Fruit fly (Drosophila melanogaster) whole organism, embryonic: ENCODE data around the gene nonC.

ENCODE experiments used
- CG10209 ChIP-seq: fragments of 200-800 bp; sonication (Bioruptor generic); optimal IDR thresholded peaks from 3 replicates; lab custom pipeline; 2017; ENCODE audit warnings: missing biosample characterization, mild to moderate bottlenecking, missing genetic modification characterization, missing genetic modification reagents
- CG10267 ChIP-seq: fragments of 200-800 bp; sonication (Bioruptor generic); optimal IDR thresholded peaks from 2 replicates; lab custom pipeline; 2018; ENCODE audit warnings: missing biosample characterization, mild to moderate bottlenecking, missing genetic modification characterization, moderate library complexity
- CG12071 ChIP-seq: fragments of 200-800 bp; sonication (Bioruptor generic); optimal IDR thresholded peaks from 3 replicates; lab custom pipeline; 2018; ENCODE audit warnings: missing biosample characterization, mild to moderate bottlenecking, missing genetic modification characterization
- CG12219 ChIP-seq: fragments of 200-800 bp; sonication (Bioruptor generic); optimal IDR thresholded peaks from 3 replicates; lab custom pipeline; 2018; ENCODE audit warnings: missing biosample characterization, mild to moderate bottlenecking, missing genetic modification characterization
- CG13123 ChIP-seq: fragments of 200-800 bp; sonication (Bioruptor generic); optimal IDR thresholded peaks from 2 replicates; lab custom pipeline; 2016; ENCODE audit warnings: missing biosample characterization, missing genetic modification characterization
- CG13287 ChIP-seq: fragments of 200-800 bp; sonication (Bioruptor generic); IDR thresholded peaks from 2 replicates; pipeline ENCODE4 v1.3.6; 2022; ENCODE audit warnings: missing biosample characterization, missing genetic modification characterization; ENCODE audit not compliant: partially characterized antibody
- CG13894 ChIP-seq: fragments of 200-800 bp; sonication (Bioruptor generic); optimal IDR thresholded peaks from 3 replicates; lab custom pipeline; 2018; ENCODE audit warnings: missing biosample characterization, mild to moderate bottlenecking, missing genetic modification characterization, moderate library complexity
- CG14710 ChIP-seq: fragments of 200-800 bp; sonication (Bioruptor generic); optimal IDR thresholded peaks from 3 replicates; lab custom pipeline; 2019; ENCODE audit warnings: missing biosample characterization, mild to moderate bottlenecking, missing genetic modification characterization, moderate library complexity
- CG17328 ChIP-seq: fragments of 200-800 bp; sonication (Bioruptor generic); IDR thresholded peaks from 2 replicates; pipeline ENCODE4 v1.3.6; 2022; ENCODE audit warnings: missing biosample characterization, missing genetic modification characterization
- CG1792 ChIP-seq: fragments of 200-800 bp; sonication (Bioruptor generic); optimal IDR thresholded peaks from 2 replicates; lab custom pipeline; 2016; ENCODE audit warnings: missing biosample characterization, missing genetic modification characterization
- CG2199 ChIP-seq: fragments of 200-800 bp; sonication (Bioruptor generic); IDR thresholded peaks from 3 replicates; pipeline ENCODE4 v1.3.6; 2022; ENCODE audit warnings: missing biosample characterization, missing genetic modification characterization
- CG3847 ChIP-seq: fragments of 200-800 bp; sonication (Bioruptor generic); IDR thresholded peaks from 2 replicates; pipeline ENCODE4 v1.3.6; 2022; ENCODE audit warnings: missing biosample characterization, missing genetic modification characterization
- CG6791 ChIP-seq: fragments of 200-800 bp; sonication (Bioruptor generic); IDR thresholded peaks from 3 replicates; pipeline ENCODE4 v1.3.6; 2022; ENCODE audit warnings: missing biosample characterization, missing genetic modification characterization; ENCODE audit not compliant: partially characterized antibody
- CG7745 ChIP-seq: fragments of 200-800 bp; sonication (Bioruptor generic); optimal IDR thresholded peaks from 2 replicates; lab custom pipeline; 2018; ENCODE audit warnings: missing biosample characterization, mild to moderate bottlenecking, missing genetic modification characterization, moderate library complexity
- CG7963 ChIP-seq: fragments of 200-800 bp; sonication (Bioruptor generic); IDR thresholded peaks from 3 replicates; pipeline ENCODE4 v1.3.6; 2022; ENCODE audit warnings: missing biosample characterization, missing genetic modification characterization; ENCODE audit not compliant: partially characterized antibody
- CG9609 ChIP-seq: fragments of 200-800 bp; sonication (Bioruptor generic); optimal IDR thresholded peaks from 3 replicates; lab custom pipeline; 2016; ENCODE audit warnings: missing biosample characterization, missing genetic modification characterization
- D19B ChIP-seq: fragments of 200-800 bp; sonication (Bioruptor generic); optimal IDR thresholded peaks from 2 replicates; lab custom pipeline; 2017; ENCODE audit warnings: missing biosample characterization, mild to moderate bottlenecking, missing genetic modification characterization
- Dip2 ChIP-seq: fragments of 200-800 bp; sonication (Bioruptor generic); IDR thresholded peaks from 2 replicates; pipeline ENCODE4 v1.3.6; 2022; ENCODE audit warnings: missing biosample characterization, missing genetic modification characterization
- Drgx ChIP-seq: fragments of 200-800 bp; sonication (Bioruptor generic); IDR thresholded peaks from 2 replicates; pipeline ENCODE4 v1.3.6; 2022; ENCODE audit warnings: missing biosample characterization, missing genetic modification characterization
- HLH3B ChIP-seq: fragments of 200-800 bp; sonication (Bioruptor generic); IDR thresholded peaks from 2 replicates; pipeline ENCODE4 v1.3.6; 2022; ENCODE audit warnings: missing biosample characterization, missing genetic modification characterization
- Hey ChIP-seq: fragments of 200-800 bp; sonication (Bioruptor generic); optimal IDR thresholded peaks from 3 replicates; lab custom pipeline; 2018; ENCODE audit warnings: missing biosample characterization, mild to moderate bottlenecking, missing genetic modification characterization
- HmgZ ChIP-seq: fragments of 200-800 bp; sonication (Bioruptor generic); optimal IDR thresholded peaks from 2 replicates; lab custom pipeline; 2018; ENCODE audit warnings: missing biosample characterization, mild to moderate bottlenecking, missing genetic modification characterization
- Hr3 ChIP-seq: fragments of 200-800 bp; sonication (Bioruptor generic); optimal IDR thresholded peaks from 3 replicates; lab custom pipeline; 2016; ENCODE audit warnings: missing biosample characterization, missing genetic modification characterization
- Jarid2 ChIP-seq: fragments of 200-800 bp; sonication (Bioruptor generic); optimal IDR thresholded peaks from 3 replicates; lab custom pipeline; 2017; ENCODE audit warnings: mild to moderate bottlenecking, missing biosample characterization, missing genetic modification reagents, missing genetic modification characterization
- Lhr ChIP-seq: fragments of 200-800 bp; sonication (Bioruptor generic); optimal IDR thresholded peaks from 3 replicates; lab custom pipeline; 2017; ENCODE audit warnings: mild to moderate bottlenecking, missing biosample characterization, missing genetic modification reagents, missing genetic modification characterization
- MBD-R2 ChIP-seq: fragments of 200-800 bp; sonication (Bioruptor generic); IDR thresholded peaks from 2 replicates; pipeline ENCODE4 v1.3.6; 2022; ENCODE audit warnings: missing biosample characterization, missing genetic modification characterization
- Meics ChIP-seq: fragments of 200-800 bp; sonication (Bioruptor generic); optimal IDR thresholded peaks from 2 replicates; lab custom pipeline; 2017; ENCODE audit warnings: missing biosample characterization, mild to moderate bottlenecking, missing genetic modification characterization
- Nf-YB ChIP-seq: fragments of 200-800 bp; sonication (Bioruptor generic); optimal IDR thresholded peaks from 3 replicates; lab custom pipeline; 2019; ENCODE audit warnings: missing biosample characterization, mild to moderate bottlenecking, missing genetic modification characterization, moderate library complexity
- Optix ChIP-seq: fragments of 200-800 bp; sonication (Bioruptor generic); IDR thresholded peaks from 3 replicates; pipeline ENCODE4 v1.3.6; 2022; ENCODE audit warnings: missing biosample characterization, missing genetic modification characterization
- Stat92E ChIP-seq, 3 experiments: fragments of >200 bp in 2 of 3; fragments of 200-800 bp in 1 of 3; sonication (Bioruptor generic) in 1 of 3; optimal IDR thresholded peaks; 2 replicates each; lab custom pipeline; 2017 to 2019; ENCODE audit warnings: missing biosample characterization in 3 of 3, missing genetic modification characterization in 3 of 3, mild to moderate bottlenecking in 1 of 3, moderate library complexity in 1 of 3
- bab2 ChIP-seq: fragments of 200-800 bp; sonication (Bioruptor generic); optimal IDR thresholded peaks from 2 replicates; lab custom pipeline; 2016; ENCODE audit warnings: missing biosample characterization, missing genetic modification characterization
- chn ChIP-seq: fragments of 200-800 bp; sonication (Bioruptor generic); optimal IDR thresholded peaks from 2 replicates; lab custom pipeline; 2016; ENCODE audit warnings: missing biosample characterization, missing genetic modification characterization
- da ChIP-seq: fragments of 200-800 bp; sonication (Bioruptor generic); optimal IDR thresholded peaks from 2 replicates; lab custom pipeline; 2016; ENCODE audit warnings: missing biosample characterization, missing genetic modification characterization
- dati ChIP-seq: fragments of 200-800 bp; sonication (Bioruptor generic); IDR thresholded peaks from 2 replicates; pipeline ENCODE4 v1.3.6; 2022; ENCODE audit warnings: missing biosample characterization, missing genetic modification characterization
- dmrt11E ChIP-seq: fragments of 200-800 bp; sonication (Bioruptor generic); optimal IDR thresholded peaks from 3 replicates; lab custom pipeline; 2018; ENCODE audit warnings: missing biosample characterization, mild to moderate bottlenecking, missing genetic modification characterization, moderate library complexity
- dysf ChIP-seq: fragments of 200-800 bp; sonication (Bioruptor generic); IDR thresholded peaks from 3 replicates; pipeline ENCODE4 v1.3.6; 2022; ENCODE audit warnings: missing biosample characterization, missing genetic modification characterization
- inv ChIP-seq: fragments of 200-800 bp; sonication (Bioruptor generic); IDR thresholded peaks from 2 replicates; pipeline ENCODE4 v1.3.6; 2022; ENCODE audit warnings: missing biosample characterization, missing genetic modification characterization; ENCODE audit not compliant: partially characterized antibody
- mam ChIP-seq: fragments of 200-800 bp; sonication (Bioruptor generic); optimal IDR thresholded peaks from 3 replicates; lab custom pipeline; 2016; ENCODE audit warnings: missing biosample characterization, missing genetic modification characterization
- pb ChIP-seq: fragments of 200-800 bp; sonication (Bioruptor generic); optimal IDR thresholded peaks from 3 replicates; lab custom pipeline; 2016; ENCODE audit warnings: missing biosample characterization, missing genetic modification characterization
- prd ChIP-seq, 3 experiments: fragments of >200 bp in 2 of 3; fragments of 200-800 bp in 1 of 3; sonication (Bioruptor generic) in 1 of 3; optimal IDR thresholded peaks in 2 of 3; IDR thresholded peaks in 1 of 3; 2 replicates in 2 of 3; 3 replicates in 1 of 3; pipeline versions ENCODE4 v1.3.6 to Lab custom; 2017 to 2022; ENCODE audit warnings: missing biosample characterization in 1 of 3, missing genetic modification characterization in 1 of 3
- scrt ChIP-seq: fragments of 200-800 bp; sonication (Bioruptor generic); optimal IDR thresholded peaks from 2 replicates; lab custom pipeline; 2018; ENCODE audit warnings: missing biosample characterization, mild to moderate bottlenecking, missing genetic modification characterization, moderate library complexity
- so ChIP-seq: fragments of 200-800 bp; sonication (Bioruptor generic); IDR thresholded peaks from 3 replicates; pipeline ENCODE4 v1.3.6; 2022; ENCODE audit warnings: missing biosample characterization, missing genetic modification characterization
- tap ChIP-seq: fragments of 200-800 bp; optimal IDR thresholded peaks from 3 replicates; lab custom pipeline; 2019; ENCODE audit warnings: missing biosample characterization, mild to moderate bottlenecking, missing genetic modification characterization, moderate library complexity
- tna ChIP-seq: fragments of 200-800 bp; sonication (Bioruptor generic); IDR thresholded peaks from 2 replicates; pipeline ENCODE4 v1.3.6; 2022; ENCODE audit warnings: missing biosample characterization, missing genetic modification characterization; ENCODE audit not compliant: partially characterized antibody
- wek ChIP-seq: fragments of 200-800 bp; sonication (Bioruptor generic); optimal IDR thresholded peaks from 3 replicates; lab custom pipeline; 2018; ENCODE audit warnings: missing biosample characterization, mild to moderate bottlenecking, missing genetic modification characterization, moderate library complexity
- wor ChIP-seq: fragments of 200-800 bp; sonication (Bioruptor generic); IDR thresholded peaks from 2 replicates; pipeline ENCODE4 v1.3.6; 2022; ENCODE audit warnings: missing biosample characterization, missing genetic modification characterization
- yki ChIP-seq: fragments of >200 bp; optimal IDR thresholded peaks from 3 replicates; lab custom pipeline; 2018
- z ChIP-seq: fragments of 200-800 bp; sonication (Bioruptor generic); IDR thresholded peaks from 3 replicates; pipeline ENCODE4 v1.3.6; 2022; ENCODE audit warnings: missing biosample characterization, missing genetic modification characterization
- zfh2 ChIP-seq: fragments of 200-800 bp; sonication (Bioruptor generic); optimal IDR thresholded peaks from 2 replicates; lab custom pipeline; 2016; ENCODE audit warnings: missing biosample characterization, missing genetic modification characterization

The nonC gene

dm6 chrX:6856332-6856995, 32.2 kb downstream of the nonC start (continued):
- TF ChIP-seq CG14710 = peak; percentile 28
- TF ChIP-seq so (GFP tag; lab: Robert Waterston, UW) = 0 out of 3 replicates have a peak, but pooled peaks have one; percentile 53
- TF ChIP-seq Optix = no peak
- no peak for TF ChIP-seq wek (GFP tag; lab: Kevin White, UChicago)
- no peak for TF ChIP-seq CG13287 (GFP tag; lab: Robert Waterston, UW)
- no peak for TF ChIP-seq Hey
- TF ChIP-seq Meics (GFP tag; lab: Kevin White, UChicago) = peak; percentile 78
- no peak for TF ChIP-seq Stat92E (GFP tag; optimal IDR thresholded peaks at IDR 0.05; lab: Kevin White, UChicago)
- TF ChIP-seq dmrt11E (tag; lab: Kevin White, UChicago) = peak; percentile 34
- TF ChIP-seq bab2 = peak; percentile 7
- peak; percentile 70 for TF ChIP-seq Drgx (GFP tag; lab: Robert Waterston, UW)
- peak; percentile 51 for TF ChIP-seq scrt (GFP tag; lab: Kevin White, UChicago)
- no peak for TF ChIP-seq CG12071 (GFP tag; lab: Kevin White, UChicago)
- TF ChIP-seq CG13894 (tag; lab: Kevin White, UChicago) = peak; percentile 6
- TF ChIP-seq CG7963 (GFP tag; lab: Robert Waterston, UW) = no peak
- no peak for TF ChIP-seq chn (GFP tag; lab: Kevin White, UChicago)
- peak; percentile 72 for TF ChIP-seq CG10209
- peak; percentile 82 for TF ChIP-seq dysf (GFP tag; lab: Robert Waterston, UW)
- peak; percentile 81 for TF ChIP-seq HLH3B (GFP tag; lab: Robert Waterston, UW)
- peak; percentile 70 for TF ChIP-seq tap (tag; lab: Kevin White, UChicago)
- no peak for TF ChIP-seq yki (lab: Kevin White, UChicago)
- TF ChIP-seq wor (GFP tag; lab: Robert Waterston, UW) = peak; percentile 42
- no peak for TF ChIP-seq CG6791
- no peak for TF ChIP-seq inv (GFP tag; lab: Robert Waterston, UW)
- no peak for TF ChIP-seq CG1792
- TF ChIP-seq CG9609 (GFP tag; lab: Kevin White, UChicago) = no peak
- peak; percentile 45 for TF ChIP-seq Nf-YB
- no peak for TF ChIP-seq Lhr (GFP tag; lab: Kevin White, UChicago)
- TF ChIP-seq da (GFP tag; lab: Kevin White, UChicago) = no peak
- no peak for TF ChIP-seq pb (GFP tag; lab: Kevin White, UChicago)
- peak; percentile 63 for TF ChIP-seq CG3847 (GFP tag; lab: Robert Waterston, UW)
- no peak for TF ChIP-seq zfh2 (GFP tag; lab: Kevin White, UChicago)
- TF ChIP-seq CG13123 (GFP tag; lab: Kevin White, UChicago) = no peak
- peak; percentile 41; the same call in 1 of the 2 replicates for TF ChIP-seq MBD-R2 (GFP tag; lab: Robert Waterston, UW)
- TF ChIP-seq Dip2 (GFP tag; lab: Robert Waterston, UW) = no peak
- no peak for TF ChIP-seq tna
- 0 out of 2 replicates have a peak, but pooled peaks have one; percentile 4 for TF ChIP-seq dati (GFP tag; lab: Robert Waterston, UW)
- TF ChIP-seq Jarid2 (GFP tag; lab: Kevin White, UChicago) = no peak
- no peak for TF ChIP-seq mam (GFP tag; lab: Kevin White, UChicago)
- TF ChIP-seq D19B (GFP tag; lab: Kevin White, UChicago) = peak; percentile 55
- TF ChIP-seq prd (optimal IDR thresholded peaks at IDR 0.05; lab: Kevin White, UChicago) = no peak
- TF ChIP-seq prd (GFP tag; IDR thresholded peaks at IDR 0.05; lab: Robert Waterston, UW) = peak; percentile 73
- no peak for TF ChIP-seq z (GFP tag; lab: Robert Waterston, UW)
- TF ChIP-seq CG10267 (tag; lab: Kevin White, UChicago) = peak; percentile 59
- peak; percentile 51 for TF ChIP-seq Hr3 (GFP tag; lab: Kevin White, UChicago)
- no peak for TF ChIP-seq CG2199 (GFP tag; lab: Robert Waterston, UW)
- TF ChIP-seq CG17328 (GFP tag; lab: Robert Waterston, UW) = peak; percentile 72
- peak; percentile 47 for TF ChIP-seq CG12219
- peak; percentile 45 for TF ChIP-seq HmgZ (tag; lab: Kevin White, UChicago)
- no peak for TF ChIP-seq CG7745
